Fruit fly (Drosophila melanogaster): ENCODE results near the gene SmydA-3.

Gene SmydA-3

dm6 chr2L:10858064-10859047, 8.4 kb downstream of the SmydA-3 start, which contains the start of the genes aurB and Stam (continued):
- peak; percentile 26 for TF ChIP-seq lmd (GFP tag; IDR thresholded peaks at IDR 0.05)
- TF ChIP-seq pita (GFP tag; optimal IDR thresholded peaks at IDR 0.05): no peak
- TF ChIP-seq crp (GFP tag; optimal IDR thresholded peaks at IDR 0.05): no peak
- peak; percentile 22 for TF ChIP-seq CG10654 (GFP tag; optimal IDR thresholded peaks at IDR 0.05)
- TF ChIP-seq trem (tag; optimal IDR thresholded peaks at IDR 0.05): peak; percentile 36
- TF ChIP-seq aop (GFP tag; IDR thresholded peaks at IDR 0.05): no peak
- no peak for TF ChIP-seq ken (GFP tag; IDR thresholded peaks at IDR 0.05)
- TF ChIP-seq bcd (GFP tag; optimal IDR thresholded peaks at IDR 0.05): peak; percentile 41
- TF ChIP-seq CG4424 (GFP tag; optimal IDR thresholded peaks at IDR 0.05): peak; percentile 47
- peak; percentile 40 for TF ChIP-seq ewg (GFP tag; optimal IDR thresholded peaks at IDR 0.05)
- TF ChIP-seq CG3407 (GFP tag; optimal IDR thresholded peaks at IDR 0.05): peak; percentile 10
- peak; percentile 62 for TF ChIP-seq gsb-n (tag; optimal IDR thresholded peaks at IDR 0.05)
- TF ChIP-seq slbo (GFP tag; IDR thresholded peaks at IDR 0.05): peak; percentile 47; the same call in 1 of the 2 replicates
- TF ChIP-seq dmrt99B (tag; optimal IDR thresholded peaks at IDR 0.05): peak; percentile 61
- no peak for TF ChIP-seq CG10462 (GFP tag; optimal IDR thresholded peaks at IDR 0.05)
- no peak for TF ChIP-seq CG34376 (GFP tag; optimal IDR thresholded peaks at IDR 0.05)
- TF ChIP-seq Fer2 (tag; optimal IDR thresholded peaks at IDR 0.05): peak; percentile 29
- TF ChIP-seq toy (GFP tag; IDR thresholded peaks at IDR 0.05): no peak
- TF ChIP-seq CG9817 (tag; optimal IDR thresholded peaks at IDR 0.05): peak; percentile 60
- TF ChIP-seq Nf-YB (GFP tag; optimal IDR thresholded peaks at IDR 0.05): peak; percentile 28
- peak; percentile 76 for TF ChIP-seq dmrt11E (tag; optimal IDR thresholded peaks at IDR 0.05)
- TF ChIP-seq kay (GFP tag; optimal IDR thresholded peaks at IDR 0.05): peak; percentile 73
- TF ChIP-seq CG11695 (GFP tag; IDR thresholded peaks at IDR 0.05): peak; percentile 8; the same call in 1 of the 3 replicates
- TF ChIP-seq row (GFP tag; IDR thresholded peaks at IDR 0.05): peak; percentile 81
- peak; percentile 73 for TF ChIP-seq CG11504 (tag; optimal IDR thresholded peaks at IDR 0.05)
- TF ChIP-seq CG1602 (GFP tag; optimal IDR thresholded peaks at IDR 0.05): peak; percentile 46
- TF ChIP-seq Med (GFP tag): peak; percentile 3
- TF ChIP-seq Xbp1 (GFP tag; optimal IDR thresholded peaks at IDR 0.05): peak; percentile 55
- peak; percentile 48 for TF ChIP-seq CG17385 (GFP tag; optimal IDR thresholded peaks at IDR 0.05)
- TF ChIP-seq D (optimal IDR thresholded peaks at IDR 0.05): peak; percentile 69
- TF ChIP-seq D (GFP tag; optimal IDR thresholded peaks at IDR 0.05): peak; percentile 28
- peak; percentile 45 for TF ChIP-seq CG10543 (GFP tag; optimal IDR thresholded peaks at IDR 0.05)
- TF ChIP-seq ssp (GFP tag; IDR thresholded peaks at IDR 0.05): 0 out of 2 replicates have a peak, but pooled peaks have one; percentile 34
- peak; percentile 21; the same call in 1 of the 2 replicates for TF ChIP-seq NFAT (GFP tag; IDR thresholded peaks at IDR 0.05)
- TF ChIP-seq CG1233 (GFP tag; optimal IDR thresholded peaks at IDR 0.05): peak; percentile 55
- TF ChIP-seq Side (GFP tag; optimal IDR thresholded peaks at IDR 0.05): no peak
- TF ChIP-seq CG8924 (tag; optimal IDR thresholded peaks at IDR 0.05): peak; percentile 80
- TF ChIP-seq BEAF-32 (GFP tag; optimal IDR thresholded peaks at IDR 0.05): peak; percentile 7
- TF ChIP-seq CG13296 (GFP tag; optimal IDR thresholded peaks at IDR 0.05): peak; percentile 64
- no peak for TF ChIP-seq seq (GFP tag; IDR thresholded peaks at IDR 0.05)
- TF ChIP-seq CG12769 (tag; optimal IDR thresholded peaks at IDR 0.05): no peak
- no peak for TF ChIP-seq D19B (GFP tag; optimal IDR thresholded peaks at IDR 0.05)
- peak; percentile 48; the same call in 1 of the 2 replicates for TF ChIP-seq Ptx1 (GFP tag; IDR thresholded peaks at IDR 0.05)
- TF ChIP-seq Doc2 (GFP tag; IDR thresholded peaks at IDR 0.05): no peak
- TF ChIP-seq CG15696 (tag; optimal IDR thresholded peaks at IDR 0.05): peak; percentile 64
- peak; percentile 16 for TF ChIP-seq CG18764 (GFP tag; optimal IDR thresholded peaks at IDR 0.05)
- no peak for TF ChIP-seq HmgD (GFP tag; optimal IDR thresholded peaks at IDR 0.05)
- TF ChIP-seq trh (GFP tag; optimal IDR thresholded peaks at IDR 0.05): peak; percentile 13

All from whole organism, embryonic.